Worm (Caenorhabditis elegans) whole organism, midembryonic: ENCODE results near the gene C10E2.2.

Experiments used
- T22C8.4 ChIP-seq: fragments of 200-800 bp; sonication (Bioruptor generic); IDR thresholded peaks from 2 replicates; pipeline ENCODE4 v1.3.6; 2022; ENCODE audit warnings: missing genetic modification characterization, missing compliant biosample characterization
- flt-1 ChIP-seq: fragments of 200-800 bp; sonication (Bioruptor generic); IDR thresholded peaks from 2 replicates; pipeline ENCODE4 v1.3.6; 2022; ENCODE audit warnings: missing genetic modification characterization, missing compliant biosample characterization
- klf-2 ChIP-seq: fragments of 200-800 bp; sonication (Bioruptor generic); conservative IDR thresholded peaks from 2 replicates; pipeline ENCODE4 v1.3.6; 2022; ENCODE audit warnings: missing genetic modification reagents, missing genetic modification characterization, missing compliant biosample characterization
- med-1 ChIP-seq: sonication (generic microtip); optimal IDR thresholded peaks from 2 replicates; lab custom pipeline; 2017; ENCODE audit warnings: missing genetic modification characterization, mild to moderate bottlenecking, missing compliant biosample characterization, antibody characterized with exemption, missing genetic modification reagents; ENCODE audit not compliant: insufficient read depth
- tab-1 ChIP-seq: fragments of 200-800 bp; sonication (Bioruptor generic); IDR thresholded peaks from 2 replicates; pipeline ENCODE4 v1.3.6; 2022; ENCODE audit warnings: missing genetic modification characterization, missing compliant biosample characterization
- ztf-23 ChIP-seq: fragments of 200-800 bp; sonication (Bioruptor generic); IDR thresholded peaks from 2 replicates; pipeline ENCODE4 v1.3.6; 2022; ENCODE audit warnings: missing genetic modification reagents, missing genetic modification characterization, missing compliant biosample characterization

DNA sequence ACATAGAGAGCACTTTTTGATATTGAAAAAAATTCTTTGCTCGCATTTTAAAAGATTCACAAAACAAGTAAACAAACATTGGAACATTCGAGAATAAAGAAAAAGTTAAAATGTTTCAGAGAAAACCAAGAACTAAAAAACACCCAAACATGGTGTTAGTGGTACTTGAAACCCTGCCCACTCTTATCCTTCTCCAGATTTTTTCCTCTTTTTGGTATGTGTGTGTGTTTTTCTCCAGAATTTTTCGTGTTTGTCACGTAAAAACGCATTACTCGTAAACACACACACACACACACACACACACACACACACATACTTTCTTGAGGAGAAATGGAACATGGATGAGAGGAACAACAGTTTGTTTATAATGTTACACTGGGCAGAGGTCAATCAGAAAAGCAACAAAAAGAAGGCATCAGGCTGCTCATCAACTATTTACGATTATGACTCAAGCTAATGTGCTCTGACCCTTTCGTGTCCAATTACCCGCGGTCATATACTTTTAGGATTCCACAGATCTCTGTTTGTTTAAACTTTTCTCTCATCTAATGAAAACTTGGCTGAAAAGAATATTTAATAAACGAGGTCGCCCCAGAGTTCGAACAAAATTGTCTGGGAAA, 27.2 kb downstream of the C10E2.2 start:
- TF ChIP-seq T22C8.4 (GFP tag; lab: Robert Waterston, UW) (no peak), tab-1 (GFP tag; lab: Robert Waterston, UW) (no peak), flt-1 (no peak), med-1 (GFP tag; lab: Kevin White, UChicago) (no peak), klf-2 (no peak), ztf-23 (no peak)
